Worm (Caenorhabditis elegans) whole organism, L1 larva: Measurements from ENCODE around the gene smap-1.

ENCODE experiments used
- C16A3.4 ChIP-seq: fragments of 150-350 bp; optimal IDR thresholded peaks from 2 replicates; lab custom pipeline; 2014; ENCODE audit warnings: missing biosample characterization, missing genetic modification characterization
- F16B12.6 ChIP-seq: fragments of 150-350 bp; optimal IDR thresholded peaks from 2 replicates; lab custom pipeline; 2014; ENCODE audit warnings: missing biosample characterization, missing genetic modification characterization
- Y116A8C.19 ChIP-seq: sonication (generic microtip); optimal IDR thresholded peaks from 2 replicates; lab custom pipeline; 2016; ENCODE audit warnings: missing compliant biosample characterization, missing genetic modification characterization, borderline replicate concordance
- aly-2 ChIP-seq: fragments of 150-350 bp; optimal IDR thresholded peaks from 2 replicates; lab custom pipeline; 2014; ENCODE audit warnings: missing biosample characterization, missing genetic modification characterization
- blmp-1 ChIP-seq: fragments of 150-350 bp; optimal IDR thresholded peaks from 2 replicates; lab custom pipeline; 2014; ENCODE audit warnings: missing biosample characterization, missing genetic modification characterization
- ceh-8 ChIP-seq: fragments of 200-800 bp; sonication (Bioruptor generic); optimal IDR thresholded peaks from 2 replicates; lab custom pipeline; 2018; ENCODE audit warnings: mild to moderate bottlenecking, missing genetic modification characterization, moderate library complexity, missing compliant biosample characterization
- ceh-88 ChIP-seq: fragments of 200-800 bp; sonication (Bioruptor generic); IDR thresholded peaks from 2 replicates; pipeline ENCODE4 v1.3.6; 2022; ENCODE audit warnings: missing genetic modification characterization, missing compliant biosample characterization
- ceh-90 ChIP-seq: sonication (generic microtip); optimal IDR thresholded peaks from 2 replicates; lab custom pipeline; 2016; ENCODE audit warnings: missing genetic modification characterization, missing compliant biosample characterization
- dpl-1 ChIP-seq, 3 experiments: fragments of 150-350 bp in 2 of 3; sonication (generic microtip) in 1 of 3; optimal IDR thresholded peaks; 2 replicates each; lab custom pipeline; 2014 to 2017; ENCODE audit warnings: missing biosample characterization in 3 of 3, missing genetic modification characterization in 3 of 3, missing genetic modification reagents in 3 of 3
- efl-3 ChIP-seq: fragments of 200-800 bp; sonication (Bioruptor generic); optimal IDR thresholded peaks from 2 replicates; lab custom pipeline; 2018; ENCODE audit warnings: mild to moderate bottlenecking, missing genetic modification characterization, missing compliant biosample characterization
- egl-27 ChIP-seq, 2 experiments: fragments of 150-350 bp in 1 of 2; sonication (generic microtip); optimal IDR thresholded peaks; 3 replicates each; lab custom pipeline; 2017 to 2018; ENCODE audit warnings: missing biosample characterization in 2 of 2, missing genetic modification characterization in 2 of 2, missing genetic modification reagents in 2 of 2
- elt-2 ChIP-seq: sonication (generic microtip); optimal IDR thresholded peaks from 2 replicates; lab custom pipeline; 2016; ENCODE audit warnings: missing genetic modification characterization, mild to moderate bottlenecking, inconsistent platforms, missing compliant biosample characterization, missing genetic modification reagents
- fkh-10 ChIP-seq: sonication (generic microtip); optimal IDR thresholded peaks from 2 replicates; lab custom pipeline; 2017; ENCODE audit warnings: missing biosample characterization, missing genetic modification reagents, missing genetic modification characterization
- fkh-8 ChIP-seq: sonication (generic microtip); optimal IDR thresholded peaks from 2 replicates; lab custom pipeline; 2016; ENCODE audit warnings: mild to moderate bottlenecking, missing genetic modification characterization, missing compliant biosample characterization
- fos-1 ChIP-seq: fragments of 150-350 bp; optimal IDR thresholded peaks from 2 replicates; lab custom pipeline; 2014; ENCODE audit warnings: missing biosample characterization, missing genetic modification characterization
- hpl-2 ChIP-seq: fragments of 150-350 bp; optimal IDR thresholded peaks from 2 replicates; lab custom pipeline; 2014; ENCODE audit warnings: missing biosample characterization, missing genetic modification reagents, missing genetic modification characterization
- irx-1 ChIP-seq: sonication (generic microtip); optimal IDR thresholded peaks from 2 replicates; lab custom pipeline; 2016; ENCODE audit warnings: missing genetic modification characterization, missing compliant biosample characterization
- jun-1 ChIP-seq: fragments of 150-350 bp; optimal IDR thresholded peaks from 2 replicates; lab custom pipeline; 2014; ENCODE audit warnings: missing biosample characterization, missing genetic modification reagents, missing genetic modification characterization
- lin-13 ChIP-seq: fragments of 150-350 bp; optimal IDR thresholded peaks from 2 replicates; lab custom pipeline; 2014; ENCODE audit warnings: missing biosample characterization, missing genetic modification reagents, missing genetic modification characterization
- lin-14 ChIP-seq: fragments of 200-800 bp; sonication (Bioruptor generic); optimal IDR thresholded peaks from 2 replicates; lab custom pipeline; 2018; ENCODE audit warnings: mild to moderate bottlenecking, missing genetic modification characterization, moderate library complexity, missing compliant biosample characterization
- lin-35 ChIP-seq, 2 experiments: fragments of 150-350 bp; optimal IDR thresholded peaks; 2 replicates each; lab custom pipeline; 2014; ENCODE audit warnings: missing biosample characterization in 2 of 2, missing genetic modification characterization in 2 of 2, missing genetic modification reagents in 2 of 2
- lin-39 ChIP-seq: fragments of 150-350 bp; optimal IDR thresholded peaks from 2 replicates; lab custom pipeline; 2014; ENCODE audit warnings: missing biosample characterization, missing genetic modification reagents, missing genetic modification characterization
- lsy-2 ChIP-seq, 2 experiments: fragments of 150-350 bp; optimal IDR thresholded peaks; 2 replicates each; lab custom pipeline; 2014; ENCODE audit warnings: missing biosample characterization in 2 of 2, missing genetic modification characterization in 2 of 2
- mdl-1 ChIP-seq, 2 experiments: fragments of 150-350 bp; optimal IDR thresholded peaks; 2 replicates each; lab custom pipeline; 2014 to 2017; ENCODE audit warnings: missing biosample characterization in 2 of 2, missing genetic modification characterization in 2 of 2, inconsistent platforms in 1 of 2
- mef-2 ChIP-seq: fragments of 150-350 bp; optimal IDR thresholded peaks from 2 replicates; lab custom pipeline; 2014; ENCODE audit warnings: missing biosample characterization, missing genetic modification characterization
- mep-1 ChIP-seq: fragments of 150-350 bp; optimal IDR thresholded peaks from 2 replicates; lab custom pipeline; 2014; ENCODE audit warnings: missing biosample characterization, missing genetic modification characterization
- nhr-11 ChIP-seq: fragments of 150-350 bp; optimal IDR thresholded peaks from 2 replicates; lab custom pipeline; 2014; ENCODE audit warnings: missing biosample characterization, missing genetic modification characterization
- nhr-19 ChIP-seq: fragments of 200-800 bp; sonication (Bioruptor generic); conservative IDR thresholded peaks from 2 replicates; pipeline ENCODE4 v1.3.6; 2022; ENCODE audit warnings: missing genetic modification characterization, missing compliant biosample characterization
- nhr-20 ChIP-seq: sonication (generic microtip); optimal IDR thresholded peaks from 2 replicates; lab custom pipeline; 2016; ENCODE audit warnings: mild to moderate bottlenecking, missing genetic modification characterization, missing compliant biosample characterization
- nhr-71 ChIP-seq: sonication (generic microtip); optimal IDR thresholded peaks from 2 replicates; lab custom pipeline; 2016; ENCODE audit warnings: mild to moderate bottlenecking, missing genetic modification characterization, moderate library complexity, missing compliant biosample characterization
- nhr-76 ChIP-seq: sonication (generic microtip); optimal IDR thresholded peaks from 2 replicates; lab custom pipeline; 2017; ENCODE audit warnings: missing biosample characterization, missing genetic modification characterization
- nhr-77 ChIP-seq: fragments of 150-350 bp; optimal IDR thresholded peaks from 2 replicates; lab custom pipeline; 2014; ENCODE audit warnings: missing biosample characterization, missing genetic modification characterization
- nhr-84 ChIP-seq: sonication (generic microtip); optimal IDR thresholded peaks from 2 replicates; lab custom pipeline; 2017; ENCODE audit warnings: missing biosample characterization, missing genetic modification characterization
- nhr-85 ChIP-seq: sonication (generic microtip); peaks from one replicate; lab custom pipeline; 2016; ENCODE audit warnings: missing genetic modification characterization, inconsistent platforms, missing compliant biosample characterization
- nhr-90 ChIP-seq: sonication (generic microtip); optimal IDR thresholded peaks from 2 replicates; lab custom pipeline; 2016; ENCODE audit warnings: mild to moderate bottlenecking, missing genetic modification characterization, missing compliant biosample characterization; ENCODE audit not compliant: poor library complexity
- pag-3 ChIP-seq: sonication (generic microtip); optimal IDR thresholded peaks from 2 replicates; lab custom pipeline; 2017; ENCODE audit warnings: missing genetic modification characterization, mild to moderate bottlenecking, missing compliant biosample characterization, antibody characterized with exemption, borderline replicate concordance; ENCODE audit not compliant: insufficient read depth
- rnt-1 ChIP-seq: sonication (generic microtip); optimal IDR thresholded peaks from 2 replicates; lab custom pipeline; 2016; ENCODE audit warnings: mild to moderate bottlenecking, missing genetic modification characterization, moderate library complexity, missing compliant biosample characterization
- skn-1 ChIP-seq: fragments of 150-350 bp; optimal IDR thresholded peaks from 2 replicates; lab custom pipeline; 2014; ENCODE audit warnings: missing biosample characterization, missing genetic modification characterization
- snpc-4 ChIP-seq: fragments of 150-350 bp; optimal IDR thresholded peaks from 2 replicates; lab custom pipeline; 2014; ENCODE audit warnings: missing biosample characterization, missing genetic modification characterization
- snu-23 ChIP-seq: sonication (generic microtip); optimal IDR thresholded peaks from 2 replicates; lab custom pipeline; 2016; ENCODE audit warnings: missing genetic modification characterization, missing compliant biosample characterization
- sptf-1 ChIP-seq: fragments of 150-350 bp; optimal IDR thresholded peaks from 2 replicates; lab custom pipeline; 2014; ENCODE audit warnings: missing biosample characterization, missing genetic modification characterization
- sup-37 ChIP-seq: fragments of 200-800 bp; sonication (Bioruptor generic); optimal IDR thresholded peaks from 2 replicates; lab custom pipeline; 2018; ENCODE audit warnings: mild to moderate bottlenecking, missing genetic modification characterization, missing compliant biosample characterization
- swsn-7 ChIP-seq: sonication (generic microtip); optimal IDR thresholded peaks from 2 replicates; lab custom pipeline; 2016; ENCODE audit warnings: missing genetic modification characterization, missing compliant biosample characterization
- tbx-2 ChIP-seq: sonication (generic microtip); optimal IDR thresholded peaks from 2 replicates; lab custom pipeline; 2016; ENCODE audit warnings: missing genetic modification characterization, missing compliant biosample characterization
- unc-86 ChIP-seq: sonication (generic microtip); optimal IDR thresholded peaks from 2 replicates; lab custom pipeline; 2016; ENCODE audit warnings: missing genetic modification characterization, missing compliant biosample characterization
- unc-98 ChIP-seq: fragments of 200-800 bp; sonication (Bioruptor generic); IDR thresholded peaks from 2 replicates; pipeline ENCODE4 v1.3.6; 2022; ENCODE audit warnings: missing genetic modification characterization, missing compliant biosample characterization
- zag-1 ChIP-seq: fragments of 150-350 bp; optimal IDR thresholded peaks from 2 replicates; lab custom pipeline; 2014; ENCODE audit warnings: missing biosample characterization, missing genetic modification characterization
- zip-4 ChIP-seq: fragments of 200-800 bp; sonication (Bioruptor generic); optimal IDR thresholded peaks from 2 replicates; lab custom pipeline; 2018; ENCODE audit warnings: mild to moderate bottlenecking, missing genetic modification characterization, moderate library complexity, missing compliant biosample characterization
- ztf-11 ChIP-seq, 2 experiments: sonication (generic microtip); optimal IDR thresholded peaks; 2 replicates each; lab custom pipeline; 2016 to 2017; ENCODE audit warnings: missing genetic modification characterization in 2 of 2, missing biosample characterization in 1 of 2, missing compliant biosample characterization in 1 of 2
- ztf-4 ChIP-seq: fragments of 150-350 bp; optimal IDR thresholded peaks from 2 replicates; lab custom pipeline; 2014; ENCODE audit warnings: missing biosample characterization, missing genetic modification characterization

smap-1 gene

ce11 chrIII:10707461-10707860, 32.1 kb downstream of the smap-1 start, which contains the start of gene mrpl-12:
Gene mrpl-12, plus strand, starts transcription at chrIII:10707761.
- TF ChIP-seq egl-27 (tag; optimal IDR thresholded peaks at IDR 0.05; lab: Kevin White, UChicago) (no peak), efl-3 (GFP tag; lab: Kevin White, UChicago) (no peak), skn-1 (tag; lab: Kevin White, UChicago) (no peak)

- TF ChIP-seq rnt-1 (tag; lab: Kevin White, UChicago) (peak; percentile 92), ceh-8 (GFP tag; lab: Kevin White, UChicago) (peak; percentile 60), dpl-1 (GFP tag; optimal IDR thresholded peaks at IDR 0.05; lab: Kevin White, UChicago) (peak; percentile 79 to 85 (median 82)), mef-2 (tag; lab: Kevin White, UChicago) (peak; percentile 33), ztf-4 (tag; lab: Kevin White, UChicago) (peak; percentile 66), skn-1 (tag; lab: Kevin White, UChicago) (peak; percentile 53), nhr-84 (tag; lab: Kevin White, UChicago) (no peak), jun-1 (tag; lab: Kevin White, UChicago) (peak; percentile 81), mdl-1 (tag; optimal IDR thresholded peaks at IDR 0.05; lab: Kevin White, UChicago) (peak in 1 of 2 experiments; percentile 66), sptf-1 (tag; lab: Kevin White, UChicago) (no peak), snu-23 (GFP tag; lab: Kevin White, UChicago) (peak; percentile 90), unc-98 (no peak), nhr-76 (tag; lab: Kevin White, UChicago) (no peak), blmp-1 (tag; lab: Kevin White, UChicago) (no peak), tbx-2 (tag; lab: Kevin White, UChicago) (peak; percentile 87), irx-1 (tag; lab: Kevin White, UChicago) (peak; percentile 87), snpc-4 (tag; lab: Kevin White, UChicago) (peak; percentile 79), ztf-11 (tag; optimal IDR thresholded peaks at IDR 0.05; lab: Kevin White, UChicago) (peak in 1 of 2 experiments; percentile 75), lin-14 (GFP tag; lab: Kevin White, UChicago) (no peak), nhr-77 (tag; lab: Kevin White, UChicago) (peak; percentile 84), efl-3 (GFP tag; lab: Kevin White, UChicago) (peak; percentile 46), unc-86 (tag; lab: Kevin White, UChicago) (peak; percentile 82), lin-39 (tag; lab: Kevin White, UChicago) (peak; percentile 85), nhr-11 (tag; lab: Kevin White, UChicago) (peak; percentile 35), ceh-88 (peak; percentile 45; the same call in 1 of the 2 replicates), nhr-20 (tag; lab: Kevin White, UChicago) (peak; percentile 78), zag-1 (tag; lab: Kevin White, UChicago) (no peak), fos-1 (tag; lab: Kevin White, UChicago) (peak; percentile 32), sup-37 (GFP tag; lab: Kevin White, UChicago) (peak; percentile 70), lin-35 (GFP tag; optimal IDR thresholded peaks at IDR 0.05; lab: Kevin White, UChicago) (peak; percentile 83 to 88), nhr-71 (tag; lab: Kevin White, UChicago) (peak; percentile 89), nhr-85 (tag; lab: Kevin White, UChicago) (peak; percentile 94), F16B12.6 (tag; lab: Kevin White, UChicago) (peak; percentile 73), ceh-90 (tag; lab: Kevin White, UChicago) (no peak), swsn-7 (tag; lab: Kevin White, UChicago) (peak; percentile 86), aly-2 (tag; lab: Kevin White, UChicago) (peak; percentile 86), C16A3.4 (peak; percentile 71), nhr-19 (GFP tag; lab: Robert Waterston, UW) (peak; percentile 86), lin-13 (GFP tag; lab: Kevin White, UChicago) (peak; percentile 86), elt-2 (tag; lab: Kevin White, UChicago) (peak; percentile 49), hpl-2 (GFP tag; lab: Kevin White, UChicago) (no peak), nhr-90 (tag; lab: Kevin White, UChicago) (peak; percentile 86), fkh-8 (tag; lab: Kevin White, UChicago) (peak; percentile 80), lsy-2 (tag; optimal IDR thresholded peaks at IDR 0.05; lab: Kevin White, UChicago) (peak; percentile 86 to 88), fkh-10 (GFP tag; lab: Kevin White, UChicago) (peak; percentile 87), mep-1 (tag; lab: Kevin White, UChicago) (peak; percentile 88), Y116A8C.19 (no peak), zip-4 (GFP tag; lab: Kevin White, UChicago) (peak; percentile 76), pag-3 (no peak)
These were observed 32.6 kb downstream of the smap-1 start, which contains the start of the genes Y39A1A.21 and Y39A1A.22 for ce11 chrIII:10706972-10707438. Gene Y39A1A.21, minus strand, starts transcription at chrIII:10707022. Gene Y39A1A.22, minus strand, starts transcription at chrIII:10707028.
